Fruit fly (Drosophila melanogaster): ENCODE results near the gene lft.
A peak's percentile ranks its signal among the peaks of the same experiment; 100 is the strongest.

lft gene

dm6 chr2L:10334854-10335277 lies 29.4 kb upstream of the lft start:
- TF ChIP-seq CG8478 (optimal IDR thresholded peaks at IDR 0.05) (peak; percentile 74), usp (GFP tag; optimal IDR thresholded peaks at IDR 0.05) (no peak)

dm6 chr2L:10339212-10339721 lies 25.0 kb upstream of the lft start, which contains the start of gene SamDC:
Gene SamDC, plus strand, starts transcription at chr2L:10339457.
- TF ChIP-seq psq (optimal IDR thresholded peaks at IDR 0.05): no peak
- no peak for TF ChIP-seq usp (GFP tag; optimal IDR thresholded peaks at IDR 0.05)
- TF ChIP-seq EcR (GFP tag; optimal IDR thresholded peaks at IDR 0.05): no peak
- no peak for TF ChIP-seq CG8478 (optimal IDR thresholded peaks at IDR 0.05)
- no peak for TF ChIP-seq Dll (optimal IDR thresholded peaks at IDR 0.05)
- TF ChIP-seq pan (optimal IDR thresholded peaks at IDR 0.05): no peak

dm6 chr2L:10339841-10340240 lies 24.4 kb upstream of the lft start:
- no peak for TF ChIP-seq CG8478 (optimal IDR thresholded peaks at IDR 0.05)
- TF ChIP-seq pan (optimal IDR thresholded peaks at IDR 0.05): no peak
- TF ChIP-seq usp (GFP tag; optimal IDR thresholded peaks at IDR 0.05): no peak
- no peak for TF ChIP-seq EcR (GFP tag; optimal IDR thresholded peaks at IDR 0.05)
- TF ChIP-seq psq (optimal IDR thresholded peaks at IDR 0.05): no peak
- no peak for TF ChIP-seq Dll (optimal IDR thresholded peaks at IDR 0.05)

- TF ChIP-seq EcR (GFP tag; optimal IDR thresholded peaks at IDR 0.05): no peak
Observed at dm6 chr2L:10341405-10341804, 22.9 kb upstream of the lft start, which contains the start of gene CG31715. Gene CG31715, plus strand, starts transcription at chr2L:10341616.

dm6 chr2L:10342471-10342870 lies 21.8 kb upstream of the lft start, which contains the start of gene Sps2:
Gene Sps2, plus strand, starts transcription at chr2L:10342594.
- TF ChIP-seq psq (optimal IDR thresholded peaks at IDR 0.05): no peak

dm6 chr2L:10344029-10344606 lies 20.2 kb upstream of the lft start, which contains the start of gene Frmd5:
Gene Frmd5, plus strand, starts transcription at chr2L:10344442.
- TF ChIP-seq usp (GFP tag; optimal IDR thresholded peaks at IDR 0.05) (no peak), Dll (optimal IDR thresholded peaks at IDR 0.05) (no peak), CG8478 (optimal IDR thresholded peaks at IDR 0.05) (no peak), EcR (GFP tag; optimal IDR thresholded peaks at IDR 0.05) (no peak), psq (optimal IDR thresholded peaks at IDR 0.05) (no peak), pan (optimal IDR thresholded peaks at IDR 0.05) (no peak)

- no peak for TF ChIP-seq usp (GFP tag; optimal IDR thresholded peaks at IDR 0.05)
- no peak for TF ChIP-seq Dll (optimal IDR thresholded peaks at IDR 0.05)
- no peak for TF ChIP-seq psq (optimal IDR thresholded peaks at IDR 0.05)
- TF ChIP-seq pan (optimal IDR thresholded peaks at IDR 0.05): no peak
- TF ChIP-seq EcR (GFP tag; optimal IDR thresholded peaks at IDR 0.05): no peak
- no peak for TF ChIP-seq CG8478 (optimal IDR thresholded peaks at IDR 0.05)
Observed at dm6 chr2L:10351130-10351529, 13.1 kb upstream of the lft start.

- no peak for TF ChIP-seq pan (optimal IDR thresholded peaks at IDR 0.05)
- no peak for TF ChIP-seq CG8478 (optimal IDR thresholded peaks at IDR 0.05)
- no peak for TF ChIP-seq psq (optimal IDR thresholded peaks at IDR 0.05)
- TF ChIP-seq EcR (GFP tag; optimal IDR thresholded peaks at IDR 0.05): no peak
- TF ChIP-seq usp (GFP tag; optimal IDR thresholded peaks at IDR 0.05): no peak
- no peak for TF ChIP-seq Dll (optimal IDR thresholded peaks at IDR 0.05)
Observed at dm6 chr2L:10353871-10354270, 10.4 kb upstream of the lft start, which contains the start of gene CG34367. Gene CG34367, minus strand, starts transcription at chr2L:10353905.

- no peak for TF ChIP-seq usp (GFP tag; optimal IDR thresholded peaks at IDR 0.05)
- TF ChIP-seq CG8478 (optimal IDR thresholded peaks at IDR 0.05): no peak
- no peak for TF ChIP-seq pan (optimal IDR thresholded peaks at IDR 0.05)
- TF ChIP-seq EcR (GFP tag; optimal IDR thresholded peaks at IDR 0.05): no peak
- TF ChIP-seq Dll (optimal IDR thresholded peaks at IDR 0.05): no peak
- TF ChIP-seq psq (optimal IDR thresholded peaks at IDR 0.05): no peak
Observed at dm6 chr2L:10356508-10356907, 7.8 kb upstream of the lft start, which contains the start of the genes CtsL4 and ClpP. Gene CtsL4, minus strand, starts transcription at chr2L:10356597. Gene ClpP, plus strand, starts transcription at chr2L:10356795.

dm6 chr2L:10362408-10363067 lies 1.7 kb upstream of the lft start, which contains the start of the genes Cand1 and pim:
Gene Cand1, minus strand, starts transcription at chr2L:10362707.
Gene pim, plus strand, starts transcription at chr2L:10362989.
- no peak for TF ChIP-seq Dll (optimal IDR thresholded peaks at IDR 0.05)
- TF ChIP-seq usp (GFP tag; optimal IDR thresholded peaks at IDR 0.05): no peak
- no peak for TF ChIP-seq EcR (GFP tag; optimal IDR thresholded peaks at IDR 0.05)
- no peak for TF ChIP-seq psq (optimal IDR thresholded peaks at IDR 0.05)
- no peak for TF ChIP-seq CG8478 (optimal IDR thresholded peaks at IDR 0.05)
- TF ChIP-seq pan (optimal IDR thresholded peaks at IDR 0.05): no peak

- TF ChIP-seq pan (optimal IDR thresholded peaks at IDR 0.05) (no peak), CG8478 (optimal IDR thresholded peaks at IDR 0.05) (no peak), usp (GFP tag; optimal IDR thresholded peaks at IDR 0.05) (no peak), Dll (optimal IDR thresholded peaks at IDR 0.05) (no peak), EcR (GFP tag; optimal IDR thresholded peaks at IDR 0.05) (no peak), psq (optimal IDR thresholded peaks at IDR 0.05) (no peak)
Observed at dm6 chr2L:10366525-10366924, 2.3 kb downstream of the lft start, which contains the start of gene CG5056. Gene CG5056, plus strand, starts transcription at chr2L:10366692.

dm6 chr2L:10372297-10372696 lies 8.0 kb downstream of the lft start:
- TF ChIP-seq usp (GFP tag; optimal IDR thresholded peaks at IDR 0.05): no peak
- TF ChIP-seq EcR (GFP tag; optimal IDR thresholded peaks at IDR 0.05): no peak
- no peak for TF ChIP-seq Dll (optimal IDR thresholded peaks at IDR 0.05)
- TF ChIP-seq CG8478 (optimal IDR thresholded peaks at IDR 0.05): no peak
- no peak for TF ChIP-seq psq (optimal IDR thresholded peaks at IDR 0.05)
- no peak for TF ChIP-seq pan (optimal IDR thresholded peaks at IDR 0.05)

Data from whole organism.